Fruit fly (Drosophila melanogaster) whole organism, adult: ENCODE measurements around the gene CG46507.
"Not testable (repeated sequence)": the region's sequence is repeated elsewhere in the genome, so short reads cannot be mapped to it uniquely, and the experiment has no call there.

Experiments
- CG12768 ChIP-seq: fragments of 200-800 bp; sonication (Bioruptor generic); optimal IDR thresholded peaks from 2 replicates; lab custom pipeline; 2017; ENCODE audit warnings: missing biosample characterization, missing genetic modification characterization, mild to moderate bottlenecking, moderate library complexity, missing genetic modification reagents
- CG1620 ChIP-seq: fragments of 200-800 bp; sonication (Bioruptor generic); optimal IDR thresholded peaks from 2 replicates; lab custom pipeline; 2016; ENCODE audit warnings: missing biosample characterization, missing genetic modification characterization
- CG5204 ChIP-seq: fragments of 200-800 bp; sonication (Bioruptor generic); optimal IDR thresholded peaks from 2 replicates; lab custom pipeline; 2016; ENCODE audit warnings: missing biosample characterization, missing genetic modification characterization
- CG7045 ChIP-seq: fragments of 200-800 bp; sonication (Bioruptor generic); optimal IDR thresholded peaks from 2 replicates; lab custom pipeline; 2017; ENCODE audit warnings: missing biosample characterization, mild to moderate bottlenecking, missing genetic modification characterization
- CG7101 ChIP-seq: fragments of 200-800 bp; sonication (Bioruptor generic); optimal IDR thresholded peaks from 2 replicates; lab custom pipeline; 2018; ENCODE audit warnings: missing biosample characterization, mild to moderate bottlenecking, missing genetic modification characterization, moderate library complexity
- Clk ChIP-seq: fragments of 200-800 bp; sonication (Bioruptor generic); optimal IDR thresholded peaks from 2 replicates; lab custom pipeline; 2017; ENCODE audit warnings: missing biosample characterization, missing genetic modification characterization
- Crg-1 ChIP-seq: fragments of 200-800 bp; sonication (Bioruptor generic); optimal IDR thresholded peaks from 2 replicates; lab custom pipeline; 2016; ENCODE audit warnings: missing biosample characterization, missing genetic modification characterization
- Hr96 ChIP-seq: fragments of 200-800 bp; sonication (Bioruptor generic); optimal IDR thresholded peaks from 2 replicates; lab custom pipeline; 2016; ENCODE audit warnings: missing biosample characterization, missing genetic modification characterization
- Mnt ChIP-seq: fragments of 200-800 bp; sonication (Bioruptor generic); optimal IDR thresholded peaks from 2 replicates; lab custom pipeline; 2016; ENCODE audit warnings: missing biosample characterization, mild to moderate bottlenecking, missing genetic modification characterization
- bab1 ChIP-seq: fragments of 200-800 bp; sonication (Bioruptor generic); optimal IDR thresholded peaks from 3 replicates; lab custom pipeline; 2019; ENCODE audit warnings: missing biosample characterization, mild to moderate bottlenecking, missing genetic modification characterization, moderate library complexity
- cic ChIP-seq: fragments of 200-800 bp; sonication (Bioruptor generic); optimal IDR thresholded peaks from 2 replicates; lab custom pipeline; 2017; ENCODE audit warnings: missing biosample characterization, mild to moderate bottlenecking, missing genetic modification characterization, moderate library complexity
- kay ChIP-seq: fragments of 200-800 bp; sonication (Bioruptor generic); peaks from one replicate; lab custom pipeline; 2016; ENCODE audit warnings: missing biosample characterization, missing genetic modification characterization, borderline replicate concordance
- pad ChIP-seq: fragments of 200-800 bp; sonication (Bioruptor generic); optimal IDR thresholded peaks from 3 replicates; lab custom pipeline; 2017; ENCODE audit warnings: missing biosample characterization, missing genetic modification characterization, mild to moderate bottlenecking, moderate library complexity, missing genetic modification reagents
- tj ChIP-seq: fragments of 200-800 bp; sonication (Bioruptor generic); optimal IDR thresholded peaks from 3 replicates; lab custom pipeline; 2017; ENCODE audit warnings: missing biosample characterization, mild to moderate bottlenecking, missing genetic modification characterization, moderate library complexity

DNA sequence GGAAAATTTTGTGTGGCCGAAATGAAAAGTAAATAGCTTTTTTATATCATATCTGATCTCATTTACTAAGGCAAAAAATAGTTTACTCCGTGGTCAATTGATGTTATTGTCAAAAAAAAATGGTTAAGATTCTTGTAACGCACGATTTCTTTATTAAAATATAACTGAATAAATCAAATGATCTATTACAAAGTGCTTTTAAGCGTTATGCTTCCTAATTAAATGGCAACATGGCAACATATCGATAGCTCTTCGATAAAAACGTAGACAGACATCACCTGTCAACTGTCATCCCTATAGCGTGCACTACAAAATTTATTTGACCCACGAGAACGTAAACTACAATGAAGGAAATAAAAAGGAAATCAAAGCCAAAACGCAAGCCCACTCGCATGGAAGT lies 15.2 kb upstream of the CG46507 start, which contains the start of gene CG46504:
- not testable (repeated sequence) for TF ChIP-seq kay (GFP tag; lab: Kevin White, UChicago); CG12768 (GFP tag; lab: Kevin White, UChicago); CG1620 (GFP tag; lab: Kevin White, UChicago); CG7045 (GFP tag; lab: Kevin White, UChicago); Hr96 (GFP tag; lab: Kevin White, UChicago); Mnt; tj (GFP tag; lab: Kevin White, UChicago); Clk (GFP tag; lab: Kevin White, UChicago); cic; CG5204 (GFP tag; lab: Kevin White, UChicago); pad (GFP tag; lab: Kevin White, UChicago); CG7101 (tag; lab: Kevin White, UChicago); Crg-1; bab1 (GFP tag; lab: Kevin White, UChicago)
